Worm (Caenorhabditis elegans): ENCODE measurements around the gene cah-1.

- TF ChIP-seq pha-4 (tag; optimal IDR thresholded peaks at IDR 0.05), result no peak
- no peak for TF ChIP-seq zip-8 (tag; optimal IDR thresholded peaks at IDR 0.05)
- TF ChIP-seq nhr-76 (tag; optimal IDR thresholded peaks at IDR 0.05), result no peak
- no peak for TF ChIP-seq sem-2 (GFP tag; optimal IDR thresholded peaks at IDR 0.05)
- no peak for TF ChIP-seq unc-62 (GFP tag; optimal IDR thresholded peaks at IDR 0.05)
Measured at ce11 chrIII:5036158-5036557, 49.3 kb downstream of the cah-1 start, which contains the start of gene C45G9.6.
